Worm (Caenorhabditis elegans) whole organism, late embryonic: ENCODE measurements around the gene R02F2.7.

Experiments
- C08G9.2 ChIP-seq: sonication (generic microtip); optimal IDR thresholded peaks from 2 replicates; lab custom pipeline; 2016; ENCODE audit warnings: mild to moderate bottlenecking, missing genetic modification characterization, moderate library complexity, missing compliant biosample characterization
- K02D7.2 ChIP-seq: sonication (generic microtip); optimal IDR thresholded peaks from 2 replicates; lab custom pipeline; 2017; ENCODE audit warnings: mild to moderate bottlenecking, missing genetic modification characterization, missing compliant biosample characterization
- K09A11.1 ChIP-seq: sonication (generic microtip); optimal IDR thresholded peaks from 2 replicates; lab custom pipeline; 2017; ENCODE audit warnings: antibody characterized with exemption, mild to moderate bottlenecking, missing genetic modification characterization, missing compliant biosample characterization; ENCODE audit not compliant: insufficient read depth
- T23F11.4 ChIP-seq: fragments of 200-800 bp; sonication (Bioruptor generic); optimal IDR thresholded peaks from 2 replicates; lab custom pipeline; 2018; ENCODE audit warnings: mild to moderate bottlenecking, missing genetic modification characterization, missing compliant biosample characterization
- ahr-1 ChIP-seq: sonication (generic microtip); optimal IDR thresholded peaks from 2 replicates; lab custom pipeline; 2016; ENCODE audit warnings: missing genetic modification characterization, missing compliant biosample characterization
- ceh-18 ChIP-seq: sonication (generic microtip); optimal IDR thresholded peaks from 2 replicates; lab custom pipeline; 2016; ENCODE audit warnings: missing genetic modification characterization, missing compliant biosample characterization
- ceh-19 ChIP-seq: fragments of 200-800 bp; sonication (Bioruptor generic); optimal IDR thresholded peaks from 2 replicates; lab custom pipeline; 2018; ENCODE audit warnings: mild to moderate bottlenecking, missing genetic modification characterization, missing compliant biosample characterization
- ceh-22 ChIP-seq: sonication (generic microtip); optimal IDR thresholded peaks from 2 replicates; lab custom pipeline; 2017; ENCODE audit warnings: missing biosample characterization, missing genetic modification characterization
- ceh-24 ChIP-seq: sonication (generic microtip); optimal IDR thresholded peaks from 2 replicates; lab custom pipeline; 2016; ENCODE audit warnings: mild to moderate bottlenecking, missing genetic modification characterization, missing compliant biosample characterization
- ceh-30 ChIP-seq: fragments of 150-350 bp; optimal IDR thresholded peaks from 2 replicates; lab custom pipeline; 2014; ENCODE audit warnings: missing biosample characterization, missing genetic modification characterization
- ceh-34 ChIP-seq: sonication (generic microtip); optimal IDR thresholded peaks from 2 replicates; lab custom pipeline; 2016; ENCODE audit warnings: mild to moderate bottlenecking, missing genetic modification characterization, missing compliant biosample characterization
- ceh-48 ChIP-seq: sonication (generic microtip); optimal IDR thresholded peaks from 2 replicates; lab custom pipeline; 2016; ENCODE audit warnings: missing genetic modification characterization, inconsistent platforms, missing compliant biosample characterization
- ceh-6 ChIP-seq: fragments of 200-800 bp; sonication (Bioruptor generic); optimal IDR thresholded peaks from 2 replicates; lab custom pipeline; 2018; ENCODE audit warnings: mild to moderate bottlenecking, missing genetic modification characterization, missing compliant biosample characterization
- dve-1 ChIP-seq: sonication (generic microtip); optimal IDR thresholded peaks from 2 replicates; lab custom pipeline; 2017; ENCODE audit warnings: antibody characterized with exemption, mild to moderate bottlenecking, missing genetic modification characterization, missing compliant biosample characterization
- elt-2 ChIP-seq: sonication (generic microtip); optimal IDR thresholded peaks from 2 replicates; lab custom pipeline; 2016; ENCODE audit warnings: missing genetic modification reagents, missing genetic modification characterization, missing compliant biosample characterization
- elt-4 ChIP-seq: sonication (generic microtip); optimal IDR thresholded peaks from 2 replicates; lab custom pipeline; 2016; ENCODE audit warnings: missing genetic modification characterization, missing compliant biosample characterization
- ets-4 ChIP-seq: sonication (generic microtip); optimal IDR thresholded peaks from 2 replicates; lab custom pipeline; 2016; ENCODE audit warnings: missing genetic modification characterization, missing compliant biosample characterization
- fax-1 ChIP-seq: sonication (generic microtip); optimal IDR thresholded peaks from 2 replicates; lab custom pipeline; 2016; ENCODE audit warnings: missing genotype, missing genetic modification characterization, missing compliant biosample characterization
- fkh-6 ChIP-seq: sonication (generic microtip); optimal IDR thresholded peaks from 2 replicates; lab custom pipeline; 2016; ENCODE audit warnings: missing genetic modification characterization, missing compliant biosample characterization
- hlh-15 ChIP-seq: sonication (generic microtip); optimal IDR thresholded peaks from 2 replicates; lab custom pipeline; 2016; ENCODE audit warnings: missing genetic modification characterization, missing compliant biosample characterization
- nfya-1 ChIP-seq: sonication (generic microtip); optimal IDR thresholded peaks from 2 replicates; lab custom pipeline; 2017; ENCODE audit warnings: missing genetic modification characterization, mild to moderate bottlenecking, missing compliant biosample characterization, antibody characterized with exemption, moderate library complexity
- nhr-11 ChIP-seq: fragments of 150-350 bp; optimal IDR thresholded peaks from 2 replicates; lab custom pipeline; 2014; ENCODE audit warnings: missing biosample characterization, missing genetic modification characterization
- nhr-232 ChIP-seq: sonication (generic microtip); optimal IDR thresholded peaks from 2 replicates; lab custom pipeline; 2016; ENCODE audit warnings: missing genetic modification characterization, missing compliant biosample characterization
- pha-2 ChIP-seq: sonication (generic microtip); optimal IDR thresholded peaks from 2 replicates; lab custom pipeline; 2017; ENCODE audit warnings: mild to moderate bottlenecking, missing genetic modification characterization, missing compliant biosample characterization
- pqm-1 ChIP-seq: sonication (generic microtip); optimal IDR thresholded peaks from 2 replicates; lab custom pipeline; 2016; ENCODE audit warnings: missing genetic modification characterization, missing compliant biosample characterization
- rnt-1 ChIP-seq: sonication (generic microtip); optimal IDR thresholded peaks from 2 replicates; lab custom pipeline; 2016; ENCODE audit warnings: missing genetic modification characterization, missing compliant biosample characterization
- sdc-2 ChIP-seq: sonication (generic microtip); optimal IDR thresholded peaks from 2 replicates; lab custom pipeline; 2016; ENCODE audit warnings: missing genotype, missing genetic modification characterization, missing compliant biosample characterization
- sox-2 ChIP-seq: fragments of 200-800 bp; sonication (Bioruptor generic); IDR thresholded peaks from 2 replicates; pipeline ENCODE4 v1.3.6; 2022; ENCODE audit warnings: missing genetic modification reagents, missing genetic modification characterization, missing compliant biosample characterization
- tbx-7 ChIP-seq: sonication (generic microtip); optimal IDR thresholded peaks from 2 replicates; lab custom pipeline; 2016; ENCODE audit warnings: missing genotype, missing genetic modification characterization, missing compliant biosample characterization
- ttx-3 ChIP-seq: sonication (generic microtip); optimal IDR thresholded peaks from 2 replicates; lab custom pipeline; 2016; ENCODE audit warnings: missing genetic modification reagents, missing genetic modification characterization, missing compliant biosample characterization
- unc-3 ChIP-seq, 2 experiments: fragments of 200-800 bp in 1 of 2; sonication (Bioruptor generic) in 1 of 2; sonication (generic microtip) in 1 of 2; conservative IDR thresholded peaks in 1 of 2; optimal IDR thresholded peaks in 1 of 2; 2 replicates each; pipeline versions ENCODE4 v1.3.6 to Lab custom; 2016 to 2022; ENCODE audit warnings: missing compliant biosample characterization in 2 of 2, missing genetic modification characterization in 2 of 2, missing genetic modification reagents in 1 of 2
- unc-55 ChIP-seq: sonication (generic microtip); optimal IDR thresholded peaks from 2 replicates; lab custom pipeline; 2017; ENCODE audit warnings: missing biosample characterization, missing genetic modification reagents, missing genetic modification characterization
- unc-86 ChIP-seq: sonication (generic microtip); optimal IDR thresholded peaks from 2 replicates; lab custom pipeline; 2016; ENCODE audit warnings: missing genetic modification characterization, missing compliant biosample characterization
- zip-5 ChIP-seq: sonication (generic microtip); optimal IDR thresholded peaks from 2 replicates; lab custom pipeline; 2016; ENCODE audit warnings: missing genetic modification characterization, missing compliant biosample characterization

Gene R02F2.7

ce11 chrIII:5495168-5495567, 11.6 kb upstream of the R02F2.7 start, which contains the start of gene R02F2.8:
Gene R02F2.8 (minus strand): TSS chrIII:5495268.
- TF ChIP-seq fkh-6 (tag; lab: Kevin White, UChicago) (no peak), fax-1 (no peak), ceh-6 (GFP tag; lab: Kevin White, UChicago) (no peak), ceh-19 (GFP tag; lab: Kevin White, UChicago) (no peak), ceh-18 (tag; lab: Kevin White, UChicago) (no peak), ets-4 (no peak), C08G9.2 (tag; lab: Kevin White, UChicago) (no peak), nhr-232 (tag; lab: Kevin White, UChicago) (no peak), hlh-15 (tag; lab: Kevin White, UChicago) (no peak), ahr-1 (tag; lab: Kevin White, UChicago) (no peak), K02D7.2 (tag; lab: Kevin White, UChicago) (no peak), dve-1 (no peak), unc-86 (tag; lab: Kevin White, UChicago) (no peak), sox-2 (GFP tag; lab: Robert Waterston, UW) (no peak), pha-2 (tag; lab: Kevin White, UChicago) (no peak), elt-4 (tag; lab: Kevin White, UChicago) (no peak), unc-3 (GFP tag; conservative IDR thresholded peaks at IDR 0.05; lab: Robert Waterston, UW) (no peak), unc-3 (tag; optimal IDR thresholded peaks at IDR 0.05; lab: Kevin White, UChicago) (no peak), sdc-2 (tag; lab: Kevin White, UChicago) (no peak), zip-5 (tag; lab: Kevin White, UChicago) (no peak)
- TF ChIP-seq, all 69 proteins: peak for 0

- TF ChIP-seq nhr-11 (tag; lab: Kevin White, UChicago) (no peak), ceh-30 (no peak), ceh-18 (tag; lab: Kevin White, UChicago) (no peak), ets-4 (no peak), ceh-48 (tag; lab: Kevin White, UChicago) (no peak), ahr-1 (tag; lab: Kevin White, UChicago) (no peak), rnt-1 (no peak), nfya-1 (tag; lab: Kevin White, UChicago) (no peak), ttx-3 (no peak), ceh-24 (tag; lab: Kevin White, UChicago) (no peak), unc-55 (GFP tag; lab: Kevin White, UChicago) (no peak), elt-2 (tag; lab: Kevin White, UChicago) (no peak), T23F11.4 (no peak)
Measured at ce11 chrIII:5487087-5487603, 3.6 kb upstream of the R02F2.7 start, which contains the start of gene osg-1. Gene osg-1 (plus strand): TSS chrIII:5487553.

- TF ChIP-seq unc-55 (GFP tag; lab: Kevin White, UChicago) (peak; percentile 30), pha-2 (tag; lab: Kevin White, UChicago) (no peak), dve-1 (no peak)
Measured at ce11 chrIII:5486345-5486744, 2.8 kb upstream of the R02F2.7 start.

- TF ChIP-seq nhr-232 (tag; lab: Kevin White, UChicago): no peak
- TF ChIP-seq pqm-1 (tag; lab: Kevin White, UChicago): no peak
- no peak for TF ChIP-seq ceh-34 (tag; lab: Kevin White, UChicago)
- TF ChIP-seq rnt-1: no peak
- no peak for TF ChIP-seq tbx-7 (tag; lab: Kevin White, UChicago)
- no peak for TF ChIP-seq hlh-15 (tag; lab: Kevin White, UChicago)
- no peak for TF ChIP-seq K09A11.1 (tag; lab: Kevin White, UChicago)
- TF ChIP-seq ceh-22: no peak
Measured at ce11 chrIII:5479493-5480167, 3.9 kb downstream of the R02F2.7 start.
